Worm (Caenorhabditis elegans) whole organism, L1 larva: Measurements from ENCODE around the gene ceh-19.

Experiments
- blmp-1 ChIP-seq: fragments of 150-350 bp; optimal IDR thresholded peaks from 2 replicates; lab custom pipeline; 2014; ENCODE audit warnings: missing biosample characterization, missing genetic modification characterization
- dsc-1 ChIP-seq: sonication (generic microtip); optimal IDR thresholded peaks from 2 replicates; lab custom pipeline; 2016; ENCODE audit warnings: mild to moderate bottlenecking, missing genetic modification characterization, missing compliant biosample characterization
- elt-2 ChIP-seq: sonication (generic microtip); optimal IDR thresholded peaks from 2 replicates; lab custom pipeline; 2016; ENCODE audit warnings: missing genetic modification characterization, mild to moderate bottlenecking, inconsistent platforms, missing compliant biosample characterization, missing genetic modification reagents
- grh-1 ChIP-seq: fragments of 200-800 bp; sonication (Bioruptor generic); IDR thresholded peaks from 2 replicates; pipeline ENCODE4 v1.3.6; 2022; ENCODE audit warnings: missing genetic modification reagents, missing genetic modification characterization, missing compliant biosample characterization
- lir-3 ChIP-seq: sonication (generic microtip); optimal IDR thresholded peaks from 2 replicates; lab custom pipeline; 2016; ENCODE audit warnings: mild to moderate bottlenecking, missing genetic modification characterization, moderate library complexity, missing compliant biosample characterization; ENCODE audit not compliant: poor library complexity
- unc-86 ChIP-seq: sonication (generic microtip); optimal IDR thresholded peaks from 2 replicates; lab custom pipeline; 2016; ENCODE audit warnings: missing genetic modification characterization, missing compliant biosample characterization

- TF ChIP-seq elt-2 (tag; lab: Kevin White, UChicago), result no peak
- no peak for TF ChIP-seq lir-3 (tag; lab: Kevin White, UChicago)
- no peak for TF ChIP-seq grh-1
- no peak for TF ChIP-seq dsc-1 (tag; lab: Kevin White, UChicago)
- peak; percentile 32 for TF ChIP-seq blmp-1 (tag; lab: Kevin White, UChicago)
- TF ChIP-seq unc-86 (tag; lab: Kevin White, UChicago), result no peak
Observed at ce11 chrIV:7923982-7924480, 31.7 kb downstream of the ceh-19 start, which contains the start of the genes xpo-3 and C49H3.3.
